Worm (Caenorhabditis elegans): ENCODE measurements around the gene hhat-1.

Gene hhat-1

DNA sequence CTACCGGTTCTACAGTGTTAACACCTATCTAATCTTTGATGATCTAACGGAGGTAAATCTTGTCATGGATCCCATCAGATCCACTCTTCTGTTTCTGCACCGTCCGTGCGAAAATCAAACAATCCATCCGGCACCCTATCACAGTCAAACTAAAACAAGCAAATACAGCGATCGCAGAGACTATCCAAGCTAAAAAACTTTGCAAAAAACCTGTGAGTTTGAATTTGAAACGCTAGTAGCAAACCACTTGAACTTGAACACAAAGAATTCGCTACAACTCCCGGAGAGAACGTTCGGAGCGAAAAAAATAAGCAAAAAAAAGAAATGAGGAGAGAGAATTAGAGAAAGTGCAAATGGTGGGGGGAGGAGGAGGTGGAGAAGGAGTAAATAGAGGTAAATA is 9.6 kb upstream of the hhat-1 start:
- no peak for TF ChIP-seq hlh-6 (tag; optimal IDR thresholded peaks at IDR 0.05)
- no peak for TF ChIP-seq dmd-4 (tag; optimal IDR thresholded peaks at IDR 0.05; ENCODE audit: borderline replicate concordance)
- TF ChIP-seq sox-4 (tag; optimal IDR thresholded peaks at IDR 0.05), result no peak
- no peak for TF ChIP-seq hlh-15 (tag; optimal IDR thresholded peaks at IDR 0.05)
- TF ChIP-seq pax-1 (tag; optimal IDR thresholded peaks at IDR 0.05), result no peak
- no peak for TF ChIP-seq elt-2 (tag; optimal IDR thresholded peaks at IDR 0.05)
- no peak for TF ChIP-seq lim-6 (tag; optimal IDR thresholded peaks at IDR 0.05)
- no peak for TF ChIP-seq tbx-7 (tag; optimal IDR thresholded peaks at IDR 0.05)
- TF ChIP-seq ceh-31 (tag; optimal IDR thresholded peaks at IDR 0.05), result no peak
- no peak for TF ChIP-seq dve-1 (tag; optimal IDR thresholded peaks at IDR 0.05)
- TF ChIP-seq ztf-16 (tag; optimal IDR thresholded peaks at IDR 0.05), result no peak
- TF ChIP-seq mec-3 (tag; optimal IDR thresholded peaks at IDR 0.05; ENCODE audit: borderline replicate concordance), result no peak
- no peak for TF ChIP-seq odd-2 (tag; optimal IDR thresholded peaks at IDR 0.05)
- TF ChIP-seq K09A11.1 (tag; optimal IDR thresholded peaks at IDR 0.05; ENCODE audit: insufficient read depth), result no peak
- no peak for TF ChIP-seq che-1 (tag; optimal IDR thresholded peaks at IDR 0.05)
- TF ChIP-seq elt-4 (tag; optimal IDR thresholded peaks at IDR 0.05), result no peak
- no peak for TF ChIP-seq nhr-232 (tag; optimal IDR thresholded peaks at IDR 0.05)

DNA sequence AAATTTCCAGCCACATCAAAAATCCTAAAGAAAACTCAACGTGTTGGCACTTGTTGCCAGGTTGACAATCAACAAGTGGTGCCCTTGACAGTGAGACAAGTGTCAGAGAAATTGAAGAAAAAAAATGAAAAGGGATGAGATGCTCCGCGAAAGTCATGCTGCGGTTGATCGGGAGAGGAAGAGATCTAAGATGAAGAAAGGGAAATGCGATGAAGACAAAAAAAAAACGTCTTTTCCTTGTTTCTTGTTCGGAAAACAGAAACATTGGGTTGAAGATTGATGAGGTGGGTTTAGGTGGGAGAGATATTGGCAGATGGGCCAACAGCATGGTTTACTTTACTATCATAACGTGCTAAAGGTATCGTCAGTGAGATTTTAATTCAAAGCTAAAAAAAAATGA is 8.1 kb upstream of the hhat-1 start:
- TF ChIP-seq pha-2 (tag; optimal IDR thresholded peaks at IDR 0.05) (no peak), ceh-18 (tag; optimal IDR thresholded peaks at IDR 0.05) (peak; percentile 1), dmd-4 (tag; optimal IDR thresholded peaks at IDR 0.05; ENCODE audit: borderline replicate concordance) (no peak)

DNA sequence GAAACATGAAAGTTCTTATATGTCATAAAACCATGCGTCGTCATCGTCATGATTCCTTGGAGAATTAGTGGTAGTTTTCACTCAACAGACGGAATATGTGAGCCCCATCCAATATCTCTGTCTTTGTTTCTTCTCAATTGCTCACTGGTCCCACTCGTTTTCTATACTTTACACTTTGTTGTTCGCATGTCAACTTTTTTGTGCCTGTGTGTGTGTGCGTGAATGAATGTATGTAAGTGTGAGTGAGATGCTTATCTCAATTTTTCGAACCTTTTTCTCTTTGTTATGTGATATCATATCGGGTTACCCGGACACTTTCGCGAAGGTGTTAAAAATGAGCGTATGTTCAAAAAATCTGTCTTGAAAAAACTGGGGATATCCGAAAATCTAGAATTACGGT is 6.2 kb upstream of the hhat-1 start:
- TF ChIP-seq pha-4 (tag; optimal IDR thresholded peaks at IDR 0.05), result no peak
- TF ChIP-seq tbx-7 (tag; optimal IDR thresholded peaks at IDR 0.05), result no peak
- TF ChIP-seq C08G9.2 (tag; optimal IDR thresholded peaks at IDR 0.05), result no peak
- no peak for TF ChIP-seq ttx-3 (tag; optimal IDR thresholded peaks at IDR 0.05)
- no peak for TF ChIP-seq unc-55 (GFP tag; optimal IDR thresholded peaks at IDR 0.05)
- TF ChIP-seq pqm-1 (tag; optimal IDR thresholded peaks at IDR 0.05), result no peak
- TF ChIP-seq zip-5 (tag; optimal IDR thresholded peaks at IDR 0.05), result no peak
- TF ChIP-seq hlh-30 (tag; optimal IDR thresholded peaks at IDR 0.05; ENCODE audit: insufficient read depth), result no peak
- no peak for TF ChIP-seq K09A11.1 (tag; optimal IDR thresholded peaks at IDR 0.05; ENCODE audit: insufficient read depth)
- no peak for TF ChIP-seq madf-2 (tag; optimal IDR thresholded peaks at IDR 0.05)
- TF ChIP-seq pros-1 (tag; optimal IDR thresholded peaks at IDR 0.05), result no peak
- TF ChIP-seq fkh-6 (tag; optimal IDR thresholded peaks at IDR 0.05), result no peak
- TF ChIP-seq hlh-15 (tag; optimal IDR thresholded peaks at IDR 0.05), result no peak
- TF ChIP-seq ahr-1 (tag; optimal IDR thresholded peaks at IDR 0.05), result no peak
- TF ChIP-seq eyg-1 (tag; optimal IDR thresholded peaks at IDR 0.05), result no peak

- TF ChIP-seq odd-2 (tag; optimal IDR thresholded peaks at IDR 0.05) (no peak), rnt-1 (tag; optimal IDR thresholded peaks at IDR 0.05) (no peak), ceh-34 (tag; optimal IDR thresholded peaks at IDR 0.05) (no peak), fkh-10 (GFP tag; optimal IDR thresholded peaks at IDR 0.05) (no peak), elt-4 (tag; optimal IDR thresholded peaks at IDR 0.05) (no peak), ceh-14 (tag; optimal IDR thresholded peaks at IDR 0.05) (no peak), nfya-1 (tag; optimal IDR thresholded peaks at IDR 0.05) (no peak)
Measured at ce11 chrII:14673636-14674035, 4.6 kb upstream of the hhat-1 start.

ce11 chrII:14683646-14684045 is 5.4 kb downstream of the hhat-1 start:
- TF ChIP-seq lin-11 (tag; optimal IDR thresholded peaks at IDR 0.05) (no peak), ceh-2 (tag; optimal IDR thresholded peaks at IDR 0.05) (no peak), elt-4 (tag; optimal IDR thresholded peaks at IDR 0.05) (no peak), ceh-31 (tag; optimal IDR thresholded peaks at IDR 0.05) (no peak), sox-2 (GFP tag; IDR thresholded peaks at IDR 0.05) (no peak), pax-1 (tag; optimal IDR thresholded peaks at IDR 0.05) (no peak), sdc-2 (tag; optimal IDR thresholded peaks at IDR 0.05) (no peak), pros-1 (tag; optimal IDR thresholded peaks at IDR 0.05) (no peak), rnt-1 (tag; optimal IDR thresholded peaks at IDR 0.05) (no peak), odd-2 (tag; optimal IDR thresholded peaks at IDR 0.05) (no peak), ceh-9 (tag; optimal IDR thresholded peaks at IDR 0.05) (no peak), lim-6 (tag; optimal IDR thresholded peaks at IDR 0.05) (no peak), sox-4 (tag; optimal IDR thresholded peaks at IDR 0.05) (no peak), ahr-1 (tag; optimal IDR thresholded peaks at IDR 0.05) (no peak)

Data from whole organism, late embryonic.